Fruit fly (Drosophila melanogaster): ENCODE measurements around the gene Gr22a.

- TF ChIP-seq lov (optimal IDR thresholded peaks at IDR 0.05) (no peak), lov (GFP tag; IDR thresholded peaks at IDR 0.05) (no peak), CG11247 (GFP tag; IDR thresholded peaks at IDR 0.05) (no peak), CG15269 (tag; optimal IDR thresholded peaks at IDR 0.05) (no peak), fd102C (GFP tag; optimal IDR thresholded peaks at IDR 0.05) (no peak), CG1233 (GFP tag; optimal IDR thresholded peaks at IDR 0.05) (no peak), tap (tag; optimal IDR thresholded peaks at IDR 0.05) (no peak), CG31388 (GFP tag; optimal IDR thresholded peaks at IDR 0.05) (no peak), sr (GFP tag; IDR thresholded peaks at IDR 0.05) (no peak)
Measured at dm6 chr2L:1791723-1792122, 3.0 kb downstream of the Gr22a start, which contains the start of gene Gr22c.

Data from whole organism, embryonic.